Fruit fly (Drosophila melanogaster) whole organism, embryonic: Measurements from ENCODE around the gene Acp65Aa.

Experiments used
- Awh ChIP-seq: fragments of 200-800 bp; sonication (Bioruptor generic); IDR thresholded peaks from 2 replicates; pipeline ENCODE4, ENCODE4 v1.3.6; 2022; ENCODE audit warnings: missing biosample characterization, missing genetic modification characterization
- BtbVII ChIP-seq: fragments of 200-800 bp; sonication (Bioruptor generic); optimal IDR thresholded peaks from 3 replicates; lab custom pipeline; 2017; ENCODE audit warnings: missing biosample characterization, mild to moderate bottlenecking, missing genetic modification characterization
- CG10147 ChIP-seq: fragments of 200-800 bp; sonication (Bioruptor generic); optimal IDR thresholded peaks from 2 replicates; lab custom pipeline; 2019; ENCODE audit warnings: missing biosample characterization, mild to moderate bottlenecking, missing genetic modification characterization, moderate library complexity
- CG1024 ChIP-seq: fragments of 200-800 bp; sonication (Bioruptor generic); IDR thresholded peaks from 2 replicates; pipeline ENCODE4 v1.3.6; 2022; ENCODE audit warnings: missing biosample characterization, missing genetic modification characterization
- CG10431 ChIP-seq: fragments of 200-800 bp; sonication (Bioruptor generic); optimal IDR thresholded peaks from 3 replicates; lab custom pipeline; 2018; ENCODE audit warnings: missing biosample characterization, mild to moderate bottlenecking, missing genetic modification characterization
- CG11085 ChIP-seq: fragments of 200-800 bp; sonication (Bioruptor generic); IDR thresholded peaks from 2 replicates; pipeline ENCODE4 v1.3.6; 2022; ENCODE audit warnings: missing biosample characterization, missing genetic modification characterization
- CG15601 ChIP-seq: fragments of 200-800 bp; sonication (Bioruptor generic); optimal IDR thresholded peaks from 3 replicates; lab custom pipeline; 2019; ENCODE audit warnings: missing biosample characterization, mild to moderate bottlenecking, missing genetic modification characterization, moderate library complexity
- CG1603 ChIP-seq: fragments of 200-800 bp; sonication (Bioruptor generic); optimal IDR thresholded peaks from 2 replicates; lab custom pipeline; 2019; ENCODE audit warnings: missing biosample characterization, mild to moderate bottlenecking, missing genetic modification characterization, moderate library complexity
- CG1647 ChIP-seq: fragments of 200-800 bp; sonication (Bioruptor generic); optimal IDR thresholded peaks from 3 replicates; lab custom pipeline; 2016; ENCODE audit warnings: missing biosample characterization, missing genetic modification characterization
- CG17361 ChIP-seq: fragments of 200-800 bp; sonication (Bioruptor generic); IDR thresholded peaks from 3 replicates; pipeline ENCODE4 v1.3.6; 2022; ENCODE audit warnings: missing biosample characterization, missing genetic modification characterization
- CG34422 ChIP-seq: fragments of 200-800 bp; sonication (Bioruptor generic); IDR thresholded peaks from 3 replicates; pipeline ENCODE4 v1.3.6; 2022; ENCODE audit warnings: missing biosample characterization, missing genetic modification characterization
- CG3847 ChIP-seq: fragments of 200-800 bp; sonication (Bioruptor generic); IDR thresholded peaks from 2 replicates; pipeline ENCODE4 v1.3.6; 2022; ENCODE audit warnings: missing biosample characterization, missing genetic modification characterization
- CG4730 ChIP-seq: fragments of 200-800 bp; sonication (Bioruptor generic); IDR thresholded peaks from 2 replicates; pipeline ENCODE4 v1.3.6; 2022; ENCODE audit warnings: missing biosample characterization, missing genetic modification characterization
- CG5245 ChIP-seq: fragments of 200-800 bp; sonication (Bioruptor generic); optimal IDR thresholded peaks from 3 replicates; lab custom pipeline; 2016; ENCODE audit warnings: missing biosample characterization, missing genetic modification characterization
- CG8944 ChIP-seq: fragments of 200-800 bp; sonication (Bioruptor generic); optimal IDR thresholded peaks from 3 replicates; lab custom pipeline; 2016; ENCODE audit warnings: missing biosample characterization, missing genetic modification characterization
- Chrac-16 ChIP-seq: fragments of 200-800 bp; sonication (Bioruptor generic); optimal IDR thresholded peaks from 3 replicates; lab custom pipeline; 2016; ENCODE audit warnings: missing biosample characterization, missing genetic modification characterization
- CrebB ChIP-seq: fragments of 200-800 bp; sonication (Bioruptor generic); optimal IDR thresholded peaks from 3 replicates; lab custom pipeline; 2018; ENCODE audit warnings: missing biosample characterization, mild to moderate bottlenecking, missing genetic modification characterization
- D19B ChIP-seq: fragments of 200-800 bp; sonication (Bioruptor generic); optimal IDR thresholded peaks from 2 replicates; lab custom pipeline; 2017; ENCODE audit warnings: missing biosample characterization, mild to moderate bottlenecking, missing genetic modification characterization
- Dref ChIP-seq: fragments of 200-800 bp; sonication (Bioruptor generic); IDR thresholded peaks from 2 replicates; pipeline ENCODE4 v1.3.6; 2022; ENCODE audit warnings: missing biosample characterization, missing genetic modification characterization
- Ets65A ChIP-seq: fragments of 200-800 bp; sonication (Bioruptor generic); peaks from one replicate; lab custom pipeline; 2016; ENCODE audit warnings: missing biosample characterization, missing genetic modification characterization
- Fer1 ChIP-seq: fragments of 200-800 bp; sonication (Bioruptor generic); optimal IDR thresholded peaks from 2 replicates; lab custom pipeline; 2017; ENCODE audit warnings: missing biosample characterization, mild to moderate bottlenecking, missing genetic modification characterization
- Fer3 ChIP-seq: fragments of 200-800 bp; sonication (Bioruptor generic); optimal IDR thresholded peaks from 2 replicates; lab custom pipeline; 2018; ENCODE audit warnings: missing biosample characterization, mild to moderate bottlenecking, missing genetic modification characterization, moderate library complexity
- HmgZ ChIP-seq: fragments of 200-800 bp; sonication (Bioruptor generic); optimal IDR thresholded peaks from 2 replicates; lab custom pipeline; 2018; ENCODE audit warnings: missing biosample characterization, mild to moderate bottlenecking, missing genetic modification characterization
- Hr78 ChIP-seq, 2 experiments: fragments of 200-800 bp in 1 of 2; fragments of >200 bp in 1 of 2; sonication (Bioruptor generic) in 1 of 2; optimal IDR thresholded peaks; 2 replicates each; lab custom pipeline; 2017 to 2019; ENCODE audit warnings: missing biosample characterization in 2 of 2, missing genetic modification characterization in 2 of 2, mild to moderate bottlenecking in 1 of 2, moderate library complexity in 1 of 2
- Kr ChIP-seq: fragments of 200-800 bp; sonication (Bioruptor generic); optimal IDR thresholded peaks from 2 replicates; lab custom pipeline; 2017; ENCODE audit warnings: missing biosample characterization, mild to moderate bottlenecking, missing genetic modification characterization
- Lpt ChIP-seq: fragments of >200 bp; optimal IDR thresholded peaks from 2 replicates; lab custom pipeline; 2018; ENCODE audit warnings: missing biosample characterization, missing genetic modification characterization
- MESR4 ChIP-seq: fragments of 200-800 bp; sonication (Bioruptor generic); optimal IDR thresholded peaks from 2 replicates; lab custom pipeline; 2018; ENCODE audit warnings: missing biosample characterization, mild to moderate bottlenecking, missing genetic modification characterization, moderate library complexity
- Max ChIP-seq: fragments of 200-800 bp; sonication (Bioruptor generic); optimal IDR thresholded peaks from 2 replicates; lab custom pipeline; 2016; ENCODE audit warnings: missing biosample characterization, mild to moderate bottlenecking, missing genetic modification characterization
- NfI ChIP-seq: fragments of 200-800 bp; sonication (Bioruptor generic); optimal IDR thresholded peaks from 3 replicates; lab custom pipeline; 2018; ENCODE audit warnings: missing biosample characterization, mild to moderate bottlenecking, missing genetic modification characterization, moderate library complexity
- Vsx1 ChIP-seq: fragments of 200-800 bp; sonication (Bioruptor generic); optimal IDR thresholded peaks from 2 replicates; lab custom pipeline; 2017; ENCODE audit warnings: missing biosample characterization, mild to moderate bottlenecking, missing genetic modification characterization, missing genetic modification reagents
- abd-A ChIP-seq: fragments of 200-800 bp; sonication (Bioruptor generic); optimal IDR thresholded peaks from 3 replicates; lab custom pipeline; 2019; ENCODE audit warnings: missing biosample characterization, mild to moderate bottlenecking, missing genetic modification characterization, moderate library complexity
- ac ChIP-seq: fragments of 200-800 bp; sonication (Bioruptor generic); optimal IDR thresholded peaks from 3 replicates; lab custom pipeline; 2017; ENCODE audit warnings: missing biosample characterization, mild to moderate bottlenecking, missing genetic modification characterization
- da ChIP-seq: fragments of 200-800 bp; sonication (Bioruptor generic); optimal IDR thresholded peaks from 2 replicates; lab custom pipeline; 2016; ENCODE audit warnings: missing biosample characterization, missing genetic modification characterization
- dati ChIP-seq: fragments of 200-800 bp; sonication (Bioruptor generic); IDR thresholded peaks from 2 replicates; pipeline ENCODE4 v1.3.6; 2022; ENCODE audit warnings: missing biosample characterization, missing genetic modification characterization
- eyg ChIP-seq: fragments of 200-800 bp; sonication (Bioruptor generic); optimal IDR thresholded peaks from 3 replicates; lab custom pipeline; 2016; ENCODE audit warnings: missing biosample characterization, missing genetic modification characterization
- gcm2 ChIP-seq: fragments of 200-800 bp; sonication (Bioruptor generic); optimal IDR thresholded peaks from 2 replicates; lab custom pipeline; 2016; ENCODE audit warnings: missing biosample characterization, missing genetic modification characterization
- gfzf ChIP-seq: fragments of 200-800 bp; sonication (Bioruptor generic); optimal IDR thresholded peaks from 2 replicates; lab custom pipeline; 2016; ENCODE audit warnings: missing biosample characterization, mild to moderate bottlenecking, missing genetic modification characterization, moderate library complexity
- p53 ChIP-seq: fragments of 200-800 bp; sonication (Bioruptor generic); optimal IDR thresholded peaks from 2 replicates; lab custom pipeline; 2016; ENCODE audit warnings: missing biosample characterization, missing genetic modification characterization
- phol ChIP-seq: fragments of 200-800 bp; sonication (Bioruptor generic); optimal IDR thresholded peaks from 3 replicates; lab custom pipeline; 2018; ENCODE audit warnings: missing biosample characterization, mild to moderate bottlenecking, missing genetic modification characterization, moderate library complexity
- rib ChIP-seq: fragments of 200-800 bp; sonication (Bioruptor generic); IDR thresholded peaks from 2 replicates; pipeline ENCODE4 v1.3.6; 2022; ENCODE audit warnings: missing biosample characterization, missing genetic modification characterization
- row ChIP-seq: fragments of 200-800 bp; sonication (Bioruptor generic); IDR thresholded peaks from 3 replicates; pipeline ENCODE4 v1.3.6; 2022; ENCODE audit warnings: missing biosample characterization, missing genetic modification characterization
- sd ChIP-seq: fragments of 200-800 bp; sonication (Bioruptor generic); optimal IDR thresholded peaks from 3 replicates; lab custom pipeline; 2018; ENCODE audit warnings: missing biosample characterization, mild to moderate bottlenecking, missing genetic modification characterization, moderate library complexity
- slp2 ChIP-seq: fragments of 200-800 bp; sonication (Bioruptor generic); optimal IDR thresholded peaks from 2 replicates; lab custom pipeline; 2016; ENCODE audit warnings: missing biosample characterization, missing genetic modification characterization
- stc ChIP-seq: fragments of 200-800 bp; sonication (Bioruptor generic); IDR thresholded peaks from 2 replicates; pipeline ENCODE4 v1.3.6; 2022; ENCODE audit warnings: missing biosample characterization, missing genetic modification characterization
- tap ChIP-seq: fragments of 200-800 bp; optimal IDR thresholded peaks from 3 replicates; lab custom pipeline; 2019; ENCODE audit warnings: missing biosample characterization, mild to moderate bottlenecking, missing genetic modification characterization, moderate library complexity
- toy ChIP-seq: fragments of 200-800 bp; sonication (Bioruptor generic); IDR thresholded peaks from 2 replicates; pipeline ENCODE4 v1.3.6; 2022; ENCODE audit warnings: missing biosample characterization, missing genetic modification characterization
- unc-4 ChIP-seq: fragments of 200-800 bp; sonication (Bioruptor generic); IDR thresholded peaks from 2 replicates; pipeline ENCODE4 v1.3.6; 2022; ENCODE audit warnings: missing biosample characterization, missing genetic modification characterization; ENCODE audit not compliant: partially characterized antibody
- wdn ChIP-seq: fragments of 200-800 bp; sonication (Bioruptor generic); IDR thresholded peaks from 2 replicates; pipeline ENCODE4 v1.3.6; 2022; ENCODE audit warnings: missing biosample characterization, missing genetic modification characterization
- yki ChIP-seq: fragments of >200 bp; optimal IDR thresholded peaks from 3 replicates; lab custom pipeline; 2018

Gene Acp65Aa

dm6 chr3L:6188995-6189927 lies 36.7 kb upstream of the Acp65Aa start, which contains the start of the genes D19A and CG7386 (continued):
- TF ChIP-seq CG5245 (GFP tag; lab: Kevin White, UChicago) = no peak
- TF ChIP-seq CG1647 = peak; percentile 55
- TF ChIP-seq Vsx1 = no peak
- peak; percentile 93 for TF ChIP-seq row (GFP tag; lab: Robert Waterston, UW)
- TF ChIP-seq CG4730 = peak; percentile 63
- no peak for TF ChIP-seq unc-4 (GFP tag; lab: Robert Waterston, UW)
- peak; percentile 27 for TF ChIP-seq CG10431 (GFP tag; lab: Kevin White, UChicago)
- peak; percentile 60 for TF ChIP-seq Fer1 (GFP tag; lab: Kevin White, UChicago)
- no peak for TF ChIP-seq wdn (GFP tag; lab: Robert Waterston, UW)
- peak; percentile 8 for TF ChIP-seq gfzf (GFP tag; lab: Kevin White, UChicago)
- TF ChIP-seq BtbVII (GFP tag; lab: Kevin White, UChicago) = no peak
- TF ChIP-seq CG34422 (GFP tag; lab: Robert Waterston, UW) = peak; percentile 52
- TF ChIP-seq CG1024 (GFP tag; lab: Robert Waterston, UW) = peak; percentile 57
- peak; percentile 63 for TF ChIP-seq D19B (GFP tag; lab: Kevin White, UChicago)
- TF ChIP-seq sd (tag; lab: Kevin White, UChicago) = no peak
- peak; percentile 54; the same call in 1 of the 2 replicates for TF ChIP-seq stc (GFP tag; lab: Robert Waterston, UW)
- TF ChIP-seq CG15601 (tag; lab: Kevin White, UChicago) = peak; percentile 20
- TF ChIP-seq Fer3 (tag; lab: Kevin White, UChicago) = peak; percentile 54
- TF ChIP-seq p53 (GFP tag; lab: Kevin White, UChicago) = no peak
- TF ChIP-seq slp2 (GFP tag; lab: Kevin White, UChicago) = peak; percentile 49
- peak; percentile 52 for TF ChIP-seq CG8944
- no peak for TF ChIP-seq abd-A
- TF ChIP-seq eyg = no peak
- no peak for TF ChIP-seq Awh (GFP tag; lab: Robert Waterston, UW)
- TF ChIP-seq Kr (GFP tag; lab: Kevin White, UChicago) = no peak
- peak; percentile 89 for TF ChIP-seq Ets65A (GFP tag; lab: Kevin White, UChicago)
- TF ChIP-seq CrebB = no peak
- TF ChIP-seq toy (GFP tag; lab: Robert Waterston, UW) = 0 out of 2 replicates have a peak, but pooled peaks have one; percentile 33
- TF ChIP-seq phol (tag; lab: Kevin White, UChicago) = peak; percentile 61
- TF ChIP-seq ac (GFP tag; lab: Kevin White, UChicago) = no peak
- TF ChIP-seq yki = no peak
- TF ChIP-seq rib (GFP tag; lab: Robert Waterston, UW) = no peak
- TF ChIP-seq gcm2 (GFP tag; lab: Kevin White, UChicago) = peak; percentile 49
- TF ChIP-seq tap (tag; lab: Kevin White, UChicago) = peak; percentile 46
- no peak for TF ChIP-seq da (GFP tag; lab: Kevin White, UChicago)
- TF ChIP-seq Lpt (GFP tag; lab: Kevin White, UChicago) = no peak
- TF ChIP-seq CG3847 (GFP tag; lab: Robert Waterston, UW) = peak; percentile 51
- peak; percentile 45 for TF ChIP-seq NfI (GFP tag; lab: Kevin White, UChicago)
- TF ChIP-seq HmgZ (tag; lab: Kevin White, UChicago) = peak; percentile 46
- 0 out of 2 replicates have a peak, but pooled peaks have one; percentile 28 for TF ChIP-seq Dref (GFP tag; lab: Robert Waterston, UW)
- peak; percentile 5 for TF ChIP-seq Chrac-16 (GFP tag; lab: Kevin White, UChicago)
- no peak for TF ChIP-seq Hr78 (GFP tag; optimal IDR thresholded peaks at IDR 0.05; lab: Kevin White, UChicago)
- TF ChIP-seq CG17361 (GFP tag; lab: Robert Waterston, UW) = peak; percentile 75; the same call in 2 of the 3 replicates
- TF ChIP-seq MESR4 (GFP tag; lab: Kevin White, UChicago) = peak; percentile 78
- no peak for TF ChIP-seq dati (GFP tag; lab: Robert Waterston, UW)
- TF ChIP-seq CG1603 (tag; lab: Kevin White, UChicago) = peak; percentile 59
- TF ChIP-seq CG10147 (GFP tag; lab: Kevin White, UChicago) = peak; percentile 45
- TF ChIP-seq CG11085 (GFP tag; lab: Robert Waterston, UW) = peak; percentile 44; the same call in 1 of the 2 replicates
- peak; percentile 31 for TF ChIP-seq Max (GFP tag; lab: Kevin White, UChicago)
